Fruit fly (Drosophila melanogaster): ENCODE results near the gene Obp83g.

DNA sequence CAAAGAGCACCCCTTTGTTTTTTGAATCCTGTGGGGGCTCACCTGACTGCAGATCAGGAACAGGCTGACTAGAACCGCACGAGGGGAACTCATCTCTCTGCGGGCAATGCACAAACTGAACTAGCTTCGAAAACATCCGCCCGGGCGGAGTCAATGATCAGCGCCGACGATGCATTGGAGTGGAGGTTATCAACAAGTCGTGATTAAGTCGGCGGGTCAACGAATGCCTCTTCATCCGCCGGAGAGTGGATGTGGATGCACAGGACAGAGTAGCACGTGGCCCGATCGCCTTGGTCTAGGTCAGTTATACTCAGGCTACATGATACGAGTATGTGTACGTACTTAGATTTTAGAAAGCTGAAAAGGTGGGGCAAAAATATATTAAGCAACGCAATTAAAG is 1.2 kb downstream of the Obp83g start, which contains the start of gene Obp83ef:
- TF ChIP-seq h (optimal IDR thresholded peaks at IDR 0.05), result no peak
- no peak for TF ChIP-seq psq (optimal IDR thresholded peaks at IDR 0.05)
- no peak for TF ChIP-seq Sin3A (optimal IDR thresholded peaks at IDR 0.05)
